Fruit fly (Drosophila melanogaster) S2 (cell line): ENCODE measurements around the gene dib.

Source experiments
- CG8478 ChIP-seq: fragments of >200 bp; optimal IDR thresholded peaks from 2 replicates; lab custom pipeline; 2018
- CTCF ChIP-seq, 2 experiments: fragments of >200 bp; optimal IDR thresholded peaks; 2 replicates each; lab custom pipeline; 2018

dm6 chr3L:4047635-4048034, 14.5 kb upstream of the dib start, which contains the start of gene Dpy-30L2:
- TF ChIP-seq CG8478 (lab: Kevin White, UChicago) = no peak
- TF ChIP-seq CTCF (optimal IDR thresholded peaks at IDR 0.05; lab: Kevin White, UChicago) = no peak
